Fruit fly (Drosophila melanogaster): Measurements from ENCODE around the gene obst-E.

The obst-E gene

dm6 chr2L:5771179-5771578 lies 5.2 kb upstream of the obst-E start (continued):
- no peak for TF ChIP-seq CG3995 (GFP tag; optimal IDR thresholded peaks at IDR 0.05)
- peak; percentile 41 for TF ChIP-seq CG4424 (GFP tag; optimal IDR thresholded peaks at IDR 0.05)
- no peak for TF ChIP-seq pb (GFP tag; optimal IDR thresholded peaks at IDR 0.05)
- peak; percentile 27 for TF ChIP-seq CG5245 (GFP tag; optimal IDR thresholded peaks at IDR 0.05)
- no peak for TF ChIP-seq luna (GFP tag; optimal IDR thresholded peaks at IDR 0.05)
- peak; percentile 50; the same call in 2 of the 3 replicates for TF ChIP-seq zfh1 (GFP tag; IDR thresholded peaks at IDR 0.05)
- TF ChIP-seq prd (optimal IDR thresholded peaks at IDR 0.05): peak in 1 of 2 experiments; percentile 89
- peak; percentile 71 for TF ChIP-seq prd (GFP tag; IDR thresholded peaks at IDR 0.05)
- no peak for TF ChIP-seq sens-2 (GFP tag; IDR thresholded peaks at IDR 0.05)
- peak; percentile 47 for TF ChIP-seq Dp (GFP tag; optimal IDR thresholded peaks at IDR 0.05)
- no peak for TF ChIP-seq bsh (GFP tag; optimal IDR thresholded peaks at IDR 0.05)
- no peak for TF ChIP-seq unpg (GFP tag; optimal IDR thresholded peaks at IDR 0.05)

dm6 chr2L:5766498-5767008 lies 611 bp upstream of the obst-E start:
- TF ChIP-seq mirr (GFP tag; optimal IDR thresholded peaks at IDR 0.05) (no peak), pb (GFP tag; optimal IDR thresholded peaks at IDR 0.05) (no peak), CG13894 (tag; optimal IDR thresholded peaks at IDR 0.05) (peak; percentile 83), vvl (GFP tag; IDR thresholded peaks at IDR 0.05) (peak; percentile 48; the same call in 1 of the 2 replicates), wek (GFP tag; optimal IDR thresholded peaks at IDR 0.05) (no peak), CG7839 (tag; optimal IDR thresholded peaks at IDR 0.05) (no peak), Ptx1 (GFP tag; IDR thresholded peaks at IDR 0.05) (no peak), lmd (GFP tag; IDR thresholded peaks at IDR 0.05) (no peak), CG3281 (GFP tag; optimal IDR thresholded peaks at IDR 0.05) (no peak), CG3726 (GFP tag; IDR thresholded peaks at IDR 0.05) (no peak), CG32767 (GFP tag; IDR thresholded peaks at IDR 0.05) (no peak), btn (GFP tag; optimal IDR thresholded peaks at IDR 0.05) (no peak), run (tag; optimal IDR thresholded peaks at IDR 0.05) (no peak), CG15479 (GFP tag; optimal IDR thresholded peaks at IDR 0.05) (no peak), CG18476 (GFP tag; optimal IDR thresholded peaks at IDR 0.05) (no peak), onecut (GFP tag; IDR thresholded peaks at IDR 0.05) (no peak), cato (GFP tag; optimal IDR thresholded peaks at IDR 0.05; ENCODE audit: borderline replicate concordance) (no peak), vnd (GFP tag; IDR thresholded peaks at IDR 0.05; ENCODE audit: partially characterized antibody) (no peak), kni (GFP tag; optimal IDR thresholded peaks at IDR 0.05) (no peak), CHES-1-like (GFP tag; optimal IDR thresholded peaks at IDR 0.05) (no peak), Oli (tag; optimal IDR thresholded peaks at IDR 0.05) (no peak), abd-A (tag; optimal IDR thresholded peaks at IDR 0.05) (peak; percentile 79), Lim3 (GFP tag; IDR thresholded peaks at IDR 0.05) (no peak), CG1832 (GFP tag; optimal IDR thresholded peaks at IDR 0.05) (no peak), Blimp-1 (GFP tag; optimal IDR thresholded peaks at IDR 0.05) (peak; percentile 64), chinmo (GFP tag; IDR thresholded peaks at IDR 0.05; ENCODE audit: partially characterized antibody) (peak; percentile 82; the same call in 2 of the 4 replicates), Mrtf (GFP tag; IDR thresholded peaks at IDR 0.05) (no peak), CG33557 (GFP tag; optimal IDR thresholded peaks at IDR 0.05) (no peak), bowl (GFP tag; IDR thresholded peaks at IDR 0.05) (no peak), CG7271 (tag; optimal IDR thresholded peaks at IDR 0.05) (no peak)

Measured in whole organism, embryonic.